Fruit fly (Drosophila melanogaster) whole organism, embryonic: ENCODE results near the gene Ugt37D1.
A peak's percentile ranks its signal among the peaks of the same experiment; 100 is the strongest.

Experiments
- Abd-B ChIP-seq: fragments of 200-800 bp; sonication (Bioruptor generic); optimal IDR thresholded peaks from 2 replicates; lab custom pipeline; 2018; ENCODE audit warnings: missing biosample characterization, mild to moderate bottlenecking, missing genetic modification characterization, moderate library complexity
- Ada2b ChIP-seq: fragments of 200-800 bp; sonication (Bioruptor generic); IDR thresholded peaks from 2 replicates; pipeline ENCODE4 v1.3.6; 2022; ENCODE audit warnings: missing biosample characterization, missing genetic modification characterization
- B-H1 ChIP-seq: fragments of 200-800 bp; sonication (Bioruptor generic); IDR thresholded peaks from 3 replicates; pipeline ENCODE4 v1.3.6; 2022; ENCODE audit warnings: missing biosample characterization, missing genetic modification characterization
- B-H2 ChIP-seq: fragments of 200-800 bp; sonication (Bioruptor generic); optimal IDR thresholded peaks from 2 replicates; lab custom pipeline; 2018; ENCODE audit warnings: missing biosample characterization, mild to moderate bottlenecking, missing genetic modification characterization
- BtbVII ChIP-seq: fragments of 200-800 bp; sonication (Bioruptor generic); optimal IDR thresholded peaks from 3 replicates; lab custom pipeline; 2017; ENCODE audit warnings: missing biosample characterization, mild to moderate bottlenecking, missing genetic modification characterization
- CG10274 ChIP-seq: fragments of 200-800 bp; sonication (Bioruptor generic); optimal IDR thresholded peaks from 3 replicates; lab custom pipeline; 2017; ENCODE audit warnings: missing biosample characterization, mild to moderate bottlenecking, missing genetic modification characterization
- CG12219 ChIP-seq: fragments of 200-800 bp; sonication (Bioruptor generic); optimal IDR thresholded peaks from 3 replicates; lab custom pipeline; 2018; ENCODE audit warnings: missing biosample characterization, mild to moderate bottlenecking, missing genetic modification characterization
- CG1233 ChIP-seq: fragments of 200-800 bp; sonication (Bioruptor generic); optimal IDR thresholded peaks from 4 replicates; lab custom pipeline; 2018; ENCODE audit warnings: missing biosample characterization, mild to moderate bottlenecking, missing genetic modification characterization
- CG12769 ChIP-seq: fragments of 200-800 bp; sonication (Bioruptor generic); optimal IDR thresholded peaks from 2 replicates; lab custom pipeline; 2019; ENCODE audit warnings: missing biosample characterization, mild to moderate bottlenecking, missing genetic modification characterization, moderate library complexity
- CG16813 ChIP-seq: fragments of 200-800 bp; sonication (Bioruptor generic); IDR thresholded peaks from 3 replicates; pipeline ENCODE4 v1.3.6; 2022; ENCODE audit warnings: missing biosample characterization, missing genetic modification characterization; ENCODE audit not compliant: partially characterized antibody
- CG17385 ChIP-seq: fragments of 200-800 bp; sonication (Bioruptor generic); optimal IDR thresholded peaks from 3 replicates; lab custom pipeline; 2018; ENCODE audit warnings: missing biosample characterization, mild to moderate bottlenecking, missing genetic modification characterization
- CG1832 ChIP-seq: fragments of 200-800 bp; sonication (Bioruptor generic); optimal IDR thresholded peaks from 2 replicates; lab custom pipeline; 2017; ENCODE audit warnings: missing biosample characterization, mild to moderate bottlenecking, missing genetic modification characterization, inconsistent platforms
- CG3281 ChIP-seq: fragments of 200-800 bp; sonication (Bioruptor generic); optimal IDR thresholded peaks from 3 replicates; lab custom pipeline; 2017; ENCODE audit warnings: missing biosample characterization, mild to moderate bottlenecking, missing genetic modification characterization
- CG33213 ChIP-seq: fragments of 200-800 bp; sonication (Bioruptor generic); optimal IDR thresholded peaks from 3 replicates; lab custom pipeline; 2016; ENCODE audit warnings: missing biosample characterization, missing genetic modification characterization
- CG4404 ChIP-seq: fragments of 200-800 bp; sonication (Bioruptor generic); IDR thresholded peaks from 2 replicates; pipeline ENCODE4 v1.3.6; 2022; ENCODE audit warnings: missing biosample characterization, missing genetic modification characterization
- CG5245 ChIP-seq: fragments of 200-800 bp; sonication (Bioruptor generic); optimal IDR thresholded peaks from 3 replicates; lab custom pipeline; 2016; ENCODE audit warnings: missing biosample characterization, missing genetic modification characterization
- CG7372 ChIP-seq: fragments of 200-800 bp; sonication (Bioruptor generic); IDR thresholded peaks from 2 replicates; pipeline ENCODE4 v1.3.6; 2022; ENCODE audit warnings: missing biosample characterization, missing genetic modification characterization
- CG9797 ChIP-seq: fragments of 200-800 bp; sonication (Bioruptor generic); optimal IDR thresholded peaks from 3 replicates; lab custom pipeline; 2018; ENCODE audit warnings: missing biosample characterization, mild to moderate bottlenecking, missing genetic modification characterization
- CG9817 ChIP-seq: fragments of 200-800 bp; sonication (Bioruptor generic); optimal IDR thresholded peaks from 2 replicates; lab custom pipeline; 2018; ENCODE audit warnings: missing biosample characterization, mild to moderate bottlenecking, missing genetic modification characterization, moderate library complexity
- Chrac-16 ChIP-seq: fragments of 200-800 bp; sonication (Bioruptor generic); optimal IDR thresholded peaks from 3 replicates; lab custom pipeline; 2016; ENCODE audit warnings: missing biosample characterization, missing genetic modification characterization
- Dad ChIP-seq: fragments of 200-800 bp; sonication (Bioruptor generic); optimal IDR thresholded peaks from 3 replicates; lab custom pipeline; 2016; ENCODE audit warnings: missing biosample characterization, missing genetic modification characterization
- Deaf1 ChIP-seq: fragments of 200-800 bp; optimal IDR thresholded peaks from 3 replicates; lab custom pipeline; 2019; ENCODE audit warnings: missing biosample characterization, mild to moderate bottlenecking, missing genetic modification characterization, moderate library complexity
- Fer3 ChIP-seq: fragments of 200-800 bp; sonication (Bioruptor generic); optimal IDR thresholded peaks from 2 replicates; lab custom pipeline; 2018; ENCODE audit warnings: missing biosample characterization, mild to moderate bottlenecking, missing genetic modification characterization, moderate library complexity
- GATAe ChIP-seq: fragments of 200-800 bp; sonication (Bioruptor generic); conservative IDR thresholded peaks from 2 replicates; pipeline ENCODE4 v1.3.6; 2022; ENCODE audit warnings: missing biosample characterization, missing genetic modification characterization
- HHEX ChIP-seq: fragments of 200-800 bp; sonication (Bioruptor generic); optimal IDR thresholded peaks from 3 replicates; lab custom pipeline; 2017; ENCODE audit warnings: missing biosample characterization, mild to moderate bottlenecking, missing genetic modification characterization, missing genetic modification reagents
- Hand ChIP-seq: fragments of 200-800 bp; sonication (Bioruptor generic); optimal IDR thresholded peaks from 2 replicates; lab custom pipeline; 2017; ENCODE audit warnings: mild to moderate bottlenecking, missing biosample characterization, missing genetic modification reagents, missing genetic modification characterization
- HmgZ ChIP-seq: fragments of 200-800 bp; sonication (Bioruptor generic); optimal IDR thresholded peaks from 2 replicates; lab custom pipeline; 2018; ENCODE audit warnings: missing biosample characterization, mild to moderate bottlenecking, missing genetic modification characterization
- Hr3 ChIP-seq: fragments of 200-800 bp; sonication (Bioruptor generic); optimal IDR thresholded peaks from 3 replicates; lab custom pipeline; 2016; ENCODE audit warnings: missing biosample characterization, missing genetic modification characterization
- Lhr ChIP-seq: fragments of 200-800 bp; sonication (Bioruptor generic); optimal IDR thresholded peaks from 3 replicates; lab custom pipeline; 2017; ENCODE audit warnings: mild to moderate bottlenecking, missing biosample characterization, missing genetic modification reagents, missing genetic modification characterization
- MTF-1 ChIP-seq: fragments of 200-800 bp; sonication (Bioruptor generic); optimal IDR thresholded peaks from 2 replicates; lab custom pipeline; 2018; ENCODE audit warnings: missing biosample characterization, mild to moderate bottlenecking, missing genetic modification characterization, borderline replicate concordance
- Mad ChIP-seq: fragments of 200-800 bp; sonication (Bioruptor generic); optimal IDR thresholded peaks from 2 replicates; lab custom pipeline; 2016; ENCODE audit warnings: missing biosample characterization, missing genetic modification characterization
- Med ChIP-seq: fragments of 200-800 bp; sonication (Bioruptor generic); peaks from one replicate; lab custom pipeline; 2016; ENCODE audit warnings: missing biosample characterization, missing genetic modification characterization, mild to moderate bottlenecking, inconsistent platforms, moderate library complexity
- Myb ChIP-seq: fragments of 200-800 bp; sonication (Bioruptor generic); optimal IDR thresholded peaks from 2 replicates; lab custom pipeline; 2016; ENCODE audit warnings: missing biosample characterization, missing genetic modification characterization
- Optix ChIP-seq: fragments of 200-800 bp; sonication (Bioruptor generic); IDR thresholded peaks from 3 replicates; pipeline ENCODE4 v1.3.6; 2022; ENCODE audit warnings: missing biosample characterization, missing genetic modification characterization
- Trl ChIP-seq, 3 experiments: fragments of >200 bp in 2 of 3; fragments of 200-800 bp in 1 of 3; sonication (Bioruptor generic) in 1 of 3; optimal IDR thresholded peaks; 2 replicates in 1 of 3; 3 replicates in 2 of 3; lab custom pipeline; 2016 to 2017; ENCODE audit warnings: missing biosample characterization in 1 of 3, missing genetic modification characterization in 1 of 3
- amos ChIP-seq: fragments of 200-800 bp; sonication (Bioruptor generic); IDR thresholded peaks from 2 replicates; pipeline ENCODE4 v1.3.6; 2022; ENCODE audit warnings: missing biosample characterization, missing genetic modification characterization; ENCODE audit not compliant: partially characterized antibody
- az2 ChIP-seq: fragments of 200-800 bp; sonication (Bioruptor generic); optimal IDR thresholded peaks from 3 replicates; lab custom pipeline; 2016; ENCODE audit warnings: missing biosample characterization, missing genetic modification characterization
- dimm ChIP-seq: fragments of 200-800 bp; sonication (Bioruptor generic); IDR thresholded peaks from 2 replicates; pipeline ENCODE4 v1.3.6; 2022; ENCODE audit warnings: missing biosample characterization, missing genetic modification characterization
- exex ChIP-seq: fragments of 200-800 bp; sonication (Bioruptor generic); optimal IDR thresholded peaks from 4 replicates; lab custom pipeline; 2018; ENCODE audit warnings: missing biosample characterization, mild to moderate bottlenecking, missing genetic modification characterization, moderate library complexity
- hbn ChIP-seq: fragments of 200-800 bp; sonication (Bioruptor generic); IDR thresholded peaks from 2 replicates; pipeline ENCODE4 v1.3.6; 2022; ENCODE audit warnings: missing biosample characterization, missing genetic modification characterization; ENCODE audit not compliant: partially characterized antibody
- her ChIP-seq: fragments of 200-800 bp; sonication (Bioruptor generic); optimal IDR thresholded peaks from 2 replicates; lab custom pipeline; 2016; ENCODE audit warnings: missing biosample characterization, missing genetic modification characterization
- klu ChIP-seq: fragments of 200-800 bp; sonication (Bioruptor generic); IDR thresholded peaks from 2 replicates; pipeline ENCODE4 v1.3.6; 2022; ENCODE audit warnings: missing biosample characterization, missing genetic modification characterization
- mam ChIP-seq: fragments of 200-800 bp; sonication (Bioruptor generic); optimal IDR thresholded peaks from 3 replicates; lab custom pipeline; 2016; ENCODE audit warnings: missing biosample characterization, missing genetic modification characterization
- nerfin-2 ChIP-seq: fragments of 200-800 bp; sonication (Bioruptor generic); IDR thresholded peaks from 2 replicates; pipeline ENCODE4 v1.3.6; 2022; ENCODE audit warnings: missing biosample characterization, missing genetic modification characterization; ENCODE audit not compliant: partially characterized antibody
- pum ChIP-seq: fragments of 200-800 bp; sonication (Bioruptor generic); optimal IDR thresholded peaks from 2 replicates; lab custom pipeline; 2016; ENCODE audit warnings: missing biosample characterization, missing genetic modification characterization
- run ChIP-seq: fragments of 200-800 bp; sonication (Bioruptor generic); optimal IDR thresholded peaks from 3 replicates; lab custom pipeline; 2018; ENCODE audit warnings: missing biosample characterization, mild to moderate bottlenecking, missing genetic modification characterization
- sens ChIP-seq: fragments of 200-800 bp; sonication (Bioruptor generic); peaks from one replicate; lab custom pipeline; 2016; ENCODE audit warnings: missing biosample characterization, missing genetic modification characterization
- sim ChIP-seq: fragments of 200-800 bp; sonication (Bioruptor generic); IDR thresholded peaks from 2 replicates; pipeline ENCODE4 v1.3.6; 2022; ENCODE audit warnings: missing biosample characterization, missing genetic modification characterization
- sr ChIP-seq: fragments of 200-800 bp; sonication (Bioruptor generic); IDR thresholded peaks from 3 replicates; pipeline ENCODE4 v1.3.6; 2022; ENCODE audit warnings: missing biosample characterization, missing genetic modification characterization
- tll ChIP-seq, 2 experiments: fragments of 200-800 bp in 1 of 2; fragments of >200 bp in 1 of 2; sonication (Bioruptor generic) in 1 of 2; optimal IDR thresholded peaks; 2 replicates each; lab custom pipeline; 2017 to 2019; ENCODE audit warnings: missing biosample characterization in 2 of 2, missing genetic modification characterization in 2 of 2, mild to moderate bottlenecking in 1 of 2, moderate library complexity in 1 of 2
- tup ChIP-seq: fragments of 200-800 bp; sonication (Bioruptor generic); optimal IDR thresholded peaks from 2 replicates; lab custom pipeline; 2016; ENCODE audit warnings: missing biosample characterization, mild to moderate bottlenecking, missing genetic modification characterization, moderate library complexity
- usp ChIP-seq: fragments of >200 bp; optimal IDR thresholded peaks from 2 replicates; lab custom pipeline; 2017; ENCODE audit warnings: missing biosample characterization, missing genetic modification characterization

Ugt37D1 gene

DNA sequence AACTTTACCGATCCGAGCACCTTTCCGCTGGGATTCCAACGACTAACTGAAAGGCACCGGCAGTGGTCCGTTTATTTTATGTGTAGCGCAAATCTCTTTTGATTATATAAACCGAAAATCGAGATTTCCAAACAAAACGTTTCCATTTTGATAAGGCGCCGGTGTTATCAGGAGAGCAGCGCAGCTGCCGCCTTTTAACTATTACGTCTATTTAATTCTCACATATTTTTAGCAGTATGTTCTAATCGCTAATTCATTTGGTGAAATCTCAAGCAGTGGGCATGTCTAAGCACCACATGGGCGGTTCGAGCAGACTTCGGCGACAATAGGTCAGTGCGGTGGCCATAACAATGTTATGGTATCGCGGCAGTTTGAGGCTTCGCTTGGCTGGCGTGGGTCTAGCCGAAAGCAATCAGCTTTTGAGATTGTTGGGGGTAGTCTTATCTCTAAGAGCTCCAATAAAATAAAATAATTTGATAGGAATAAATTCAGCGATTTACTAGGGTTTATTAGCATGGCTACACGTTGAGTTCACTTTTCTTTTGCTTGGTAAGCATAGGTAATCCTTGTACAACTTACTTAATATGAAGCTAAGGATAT, 8.1 kb upstream of the Ugt37D1 start, which contains the start of gene Cyt-b5-r (continued):
- no peak for TF ChIP-seq CG9797 (GFP tag; lab: Kevin White, UChicago)
- no peak for TF ChIP-seq Lhr
- no peak for TF ChIP-seq Dad
- TF ChIP-seq sim = no peak
- no peak for TF ChIP-seq CG12219 (GFP tag; lab: Kevin White, UChicago)
- TF ChIP-seq her = no peak
- TF ChIP-seq B-H2 (GFP tag; lab: Kevin White, UChicago) = peak; percentile 34
- TF ChIP-seq mam (GFP tag; lab: Kevin White, UChicago) = no peak
- TF ChIP-seq sens (GFP tag; lab: Kevin White, UChicago) = peak; percentile 18
- TF ChIP-seq sr (GFP tag; lab: Robert Waterston, UW) = no peak
- TF ChIP-seq CG9817 = no peak
- TF ChIP-seq pum (GFP tag; lab: Kevin White, UChicago) = no peak
- no peak for TF ChIP-seq Hr3
- TF ChIP-seq CG1233 = peak; percentile 55
- TF ChIP-seq B-H1 (GFP tag; lab: Robert Waterston, UW) = no peak
- TF ChIP-seq az2 = no peak
- TF ChIP-seq CG3281 = peak; percentile 1
- no peak for TF ChIP-seq CG7372 (GFP tag; lab: Robert Waterston, UW)
- no peak for TF ChIP-seq tup (GFP tag; lab: Kevin White, UChicago)
- no peak for TF ChIP-seq CG5245 (GFP tag; lab: Kevin White, UChicago)
- peak; percentile 17 for TF ChIP-seq Med (GFP tag; lab: Kevin White, UChicago)
- TF ChIP-seq exex = peak; percentile 94
- peak; percentile 33 for TF ChIP-seq HmgZ
- no peak for TF ChIP-seq CG1832 (GFP tag; lab: Kevin White, UChicago)
- TF ChIP-seq usp (GFP tag; lab: Kevin White, UChicago) = no peak
- TF ChIP-seq Mad (GFP tag; lab: Kevin White, UChicago) = no peak
- no peak for TF ChIP-seq BtbVII (GFP tag; lab: Kevin White, UChicago)
- no peak for TF ChIP-seq Optix (GFP tag; lab: Robert Waterston, UW)
- TF ChIP-seq Chrac-16 (GFP tag; lab: Kevin White, UChicago) = no peak
- TF ChIP-seq dimm = no peak
- no peak for TF ChIP-seq CG16813 (GFP tag; lab: Robert Waterston, UW)
- no peak for TF ChIP-seq klu (GFP tag; lab: Robert Waterston, UW)
- no peak for TF ChIP-seq Myb (GFP tag; lab: Kevin White, UChicago)
- TF ChIP-seq tll (GFP tag; optimal IDR thresholded peaks at IDR 0.05; lab: Kevin White, UChicago) = no peak
- no peak for TF ChIP-seq HHEX (GFP tag; lab: Kevin White, UChicago)
- TF ChIP-seq Fer3 (tag; lab: Kevin White, UChicago) = no peak
- peak; percentile 26 for TF ChIP-seq CG17385 (GFP tag; lab: Kevin White, UChicago)
- no peak for TF ChIP-seq Ada2b (GFP tag; lab: Robert Waterston, UW)
- TF ChIP-seq Hand (GFP tag; lab: Kevin White, UChicago) = peak; percentile 26
- TF ChIP-seq MTF-1 (GFP tag; lab: Kevin White, UChicago) = no peak
- no peak; the same call in 1 of the 2 replicates for TF ChIP-seq GATAe

DNA sequence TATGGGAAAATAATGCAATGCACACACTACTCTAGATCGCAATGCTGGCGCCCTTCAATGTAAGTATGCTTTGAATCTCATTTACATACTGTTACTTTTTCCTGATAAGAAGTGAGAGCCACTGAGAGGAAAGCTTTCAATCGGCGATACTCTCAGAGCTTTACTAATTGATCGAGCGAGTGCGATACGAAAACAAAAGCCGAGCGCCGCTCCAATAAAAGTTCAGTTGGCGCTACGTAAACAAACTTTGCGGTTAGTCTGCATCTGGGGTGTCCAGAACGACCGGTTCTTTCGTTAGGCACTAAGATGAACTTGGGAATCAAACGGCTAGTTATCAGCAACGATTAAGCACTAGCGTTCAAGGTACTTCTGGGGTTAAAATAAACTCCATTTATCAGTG, 7.5 kb upstream of the Ugt37D1 start, which contains the start of gene CG17928:
CG17928 (plus strand) TSS at position 224 of the 400 bp plus-strand sequence.
- no peak for TF ChIP-seq Abd-B
- TF ChIP-seq CG12769 (tag; lab: Kevin White, UChicago) = peak; percentile 57
- TF ChIP-seq nerfin-2 = no peak
- TF ChIP-seq CG10274 = no peak
- 0 out of 2 replicates have a peak, but pooled peaks have one; percentile 13 for TF ChIP-seq hbn (GFP tag; lab: Robert Waterston, UW)
- peak; percentile 92 for TF ChIP-seq Deaf1 (tag; lab: Kevin White, UChicago)
- peak; percentile 67 for TF ChIP-seq run (tag; lab: Kevin White, UChicago)
- TF ChIP-seq CG4404 (GFP tag; lab: Robert Waterston, UW) = no peak
- peak; percentile 58 to 78 for TF ChIP-seq Trl (optimal IDR thresholded peaks at IDR 0.05; lab: Kevin White, UChicago)
- TF ChIP-seq Trl (GFP tag; optimal IDR thresholded peaks at IDR 0.05; lab: Kevin White, UChicago) = no peak
- TF ChIP-seq CG33213 (GFP tag; lab: Kevin White, UChicago) = no peak
- peak; percentile 9; the same call in 1 of the 2 replicates for TF ChIP-seq amos (GFP tag; lab: Robert Waterston, UW)
